Worm (Caenorhabditis elegans): Measurements from ENCODE around the gene dnc-2.

- TF ChIP-seq med-1 (GFP tag; optimal IDR thresholded peaks at IDR 0.05; ENCODE audit: insufficient read depth) (no peak), ref-1 (GFP tag; conservative IDR thresholded peaks at IDR 0.05) (no peak), cog-1 (tag; optimal IDR thresholded peaks at IDR 0.05) (no peak), T22C8.4 (GFP tag; IDR thresholded peaks at IDR 0.05) (peak; percentile 80)
Observed at ce11 chrIII:5906059-5906458, 19.5 kb downstream of the dnc-2 start, which contains the start of gene dpff-1.

Data from whole organism, midembryonic.